Fruit fly (Drosophila melanogaster) whole organism, embryonic: Measurements from ENCODE around the gene CG2157.

Experiments used
- ATbp ChIP-seq: fragments of 200-800 bp; sonication (Bioruptor generic); optimal IDR thresholded peaks from 2 replicates; lab custom pipeline; 2017; ENCODE audit warnings: missing biosample characterization, mild to moderate bottlenecking, missing genetic modification characterization, missing genetic modification reagents
- Antp ChIP-seq: fragments of 200-800 bp; sonication (Bioruptor generic); optimal IDR thresholded peaks from 3 replicates; lab custom pipeline; 2016; ENCODE audit warnings: missing biosample characterization, missing genetic modification characterization
- Blimp-1 ChIP-seq: fragments of 200-800 bp; sonication (Bioruptor generic); optimal IDR thresholded peaks from 3 replicates; lab custom pipeline; 2018; ENCODE audit warnings: missing biosample characterization, missing genetic modification characterization, mild to moderate bottlenecking, moderate library complexity, missing genetic modification reagents
- BtbVII ChIP-seq: fragments of 200-800 bp; sonication (Bioruptor generic); optimal IDR thresholded peaks from 3 replicates; lab custom pipeline; 2017; ENCODE audit warnings: missing biosample characterization, mild to moderate bottlenecking, missing genetic modification characterization
- CG1024 ChIP-seq: fragments of 200-800 bp; sonication (Bioruptor generic); IDR thresholded peaks from 2 replicates; pipeline ENCODE4 v1.3.6; 2022; ENCODE audit warnings: missing biosample characterization, missing genetic modification characterization
- CG12104 ChIP-seq: fragments of 200-800 bp; sonication (Bioruptor generic); optimal IDR thresholded peaks from 3 replicates; lab custom pipeline; 2016; ENCODE audit warnings: missing biosample characterization, missing genetic modification characterization
- CG12744 ChIP-seq: fragments of 200-800 bp; sonication (Bioruptor generic); optimal IDR thresholded peaks from 2 replicates; lab custom pipeline; 2016; ENCODE audit warnings: missing biosample characterization, missing genetic modification characterization
- CG13624 ChIP-seq: fragments of 200-800 bp; sonication (Bioruptor generic); optimal IDR thresholded peaks from 2 replicates; lab custom pipeline; 2016; ENCODE audit warnings: missing biosample characterization, missing genetic modification characterization
- CG14441 ChIP-seq: fragments of 200-800 bp; sonication (Bioruptor generic); IDR thresholded peaks from 2 replicates; pipeline ENCODE4 v1.3.6; 2022; ENCODE audit warnings: missing biosample characterization, missing genetic modification characterization
- CG14710 ChIP-seq: fragments of 200-800 bp; sonication (Bioruptor generic); optimal IDR thresholded peaks from 3 replicates; lab custom pipeline; 2019; ENCODE audit warnings: missing biosample characterization, mild to moderate bottlenecking, missing genetic modification characterization, moderate library complexity
- CG14965 ChIP-seq: fragments of 200-800 bp; sonication (Bioruptor generic); optimal IDR thresholded peaks from 2 replicates; lab custom pipeline; 2016; ENCODE audit warnings: missing biosample characterization, missing genetic modification characterization, borderline replicate concordance
- CG1602 ChIP-seq: fragments of 200-800 bp; sonication (Bioruptor generic); optimal IDR thresholded peaks from 3 replicates; lab custom pipeline; 2016; ENCODE audit warnings: missing biosample characterization, missing genetic modification characterization
- CG17361 ChIP-seq: fragments of 200-800 bp; sonication (Bioruptor generic); IDR thresholded peaks from 3 replicates; pipeline ENCODE4 v1.3.6; 2022; ENCODE audit warnings: missing biosample characterization, missing genetic modification characterization
- CG30431 ChIP-seq: fragments of 200-800 bp; sonication (Bioruptor generic); optimal IDR thresholded peaks from 2 replicates; lab custom pipeline; 2017; ENCODE audit warnings: missing biosample characterization, missing genetic modification characterization
- CG32767 ChIP-seq: fragments of 200-800 bp; sonication (Bioruptor generic); IDR thresholded peaks from 2 replicates; pipeline ENCODE4 v1.3.6; 2022; ENCODE audit warnings: missing biosample characterization, missing genetic modification characterization
- CG32772 ChIP-seq: fragments of 200-800 bp; sonication (Bioruptor generic); IDR thresholded peaks from 2 replicates; pipeline ENCODE4 v1.3.6; 2022; ENCODE audit warnings: missing biosample characterization, missing genetic modification characterization
- CG33213 ChIP-seq: fragments of 200-800 bp; sonication (Bioruptor generic); optimal IDR thresholded peaks from 3 replicates; lab custom pipeline; 2016; ENCODE audit warnings: missing biosample characterization, missing genetic modification characterization
- CG3407 ChIP-seq: fragments of 200-800 bp; sonication (Bioruptor generic); optimal IDR thresholded peaks from 2 replicates; lab custom pipeline; 2018; ENCODE audit warnings: missing biosample characterization, mild to moderate bottlenecking, missing genetic modification characterization
- CG4328 ChIP-seq: fragments of 200-800 bp; sonication (Bioruptor generic); optimal IDR thresholded peaks from 3 replicates; lab custom pipeline; 2017; ENCODE audit warnings: missing biosample characterization, missing genetic modification reagents, missing genetic modification characterization
- CG6813 ChIP-seq: fragments of 200-800 bp; sonication (Bioruptor generic); optimal IDR thresholded peaks from 2 replicates; lab custom pipeline; 2017; ENCODE audit warnings: missing biosample characterization, missing genetic modification characterization, mild to moderate bottlenecking, moderate library complexity, missing genetic modification reagents
- CG9817 ChIP-seq: fragments of 200-800 bp; sonication (Bioruptor generic); optimal IDR thresholded peaks from 2 replicates; lab custom pipeline; 2018; ENCODE audit warnings: missing biosample characterization, mild to moderate bottlenecking, missing genetic modification characterization, moderate library complexity
- CTCF ChIP-seq: fragments of 200-800 bp; sonication (Bioruptor generic); optimal IDR thresholded peaks from 2 replicates; lab custom pipeline; 2017; ENCODE audit warnings: missing biosample characterization, mild to moderate bottlenecking, missing genetic modification characterization, moderate library complexity
- Dbx ChIP-seq: fragments of 200-800 bp; sonication (Bioruptor generic); IDR thresholded peaks from 3 replicates; pipeline ENCODE4 v1.3.6; 2022; ENCODE audit warnings: missing biosample characterization, missing genetic modification characterization
- Dek ChIP-seq: fragments of 200-800 bp; sonication (Bioruptor generic); optimal IDR thresholded peaks from 3 replicates; lab custom pipeline; 2019; ENCODE audit warnings: missing biosample characterization, mild to moderate bottlenecking, missing genetic modification characterization, moderate library complexity
- Dll ChIP-seq: fragments of 200-800 bp; sonication (Bioruptor generic); IDR thresholded peaks from 4 replicates; pipeline ENCODE4 v1.3.6; 2022; ENCODE audit warnings: missing biosample characterization, missing genetic modification characterization; ENCODE audit not compliant: partially characterized antibody
- E2f2 ChIP-seq: fragments of 200-800 bp; sonication (Bioruptor generic); IDR thresholded peaks from 2 replicates; pipeline ENCODE4 v1.3.6; 2022; ENCODE audit warnings: missing biosample characterization, missing genetic modification characterization
- Gug ChIP-seq: fragments of 200-800 bp; sonication (Bioruptor generic); IDR thresholded peaks from 4 replicates; pipeline ENCODE4 v1.3.6; 2022; ENCODE audit warnings: missing biosample characterization, missing genetic modification characterization
- Hmx ChIP-seq: fragments of 200-800 bp; sonication (Bioruptor generic); optimal IDR thresholded peaks from 2 replicates; lab custom pipeline; 2016; ENCODE audit warnings: missing biosample characterization, missing genetic modification characterization
- Hr3 ChIP-seq: fragments of 200-800 bp; sonication (Bioruptor generic); optimal IDR thresholded peaks from 3 replicates; lab custom pipeline; 2016; ENCODE audit warnings: missing biosample characterization, missing genetic modification characterization
- PHDP ChIP-seq: fragments of 200-800 bp; sonication (Bioruptor generic); optimal IDR thresholded peaks from 3 replicates; lab custom pipeline; 2018; ENCODE audit warnings: missing biosample characterization, mild to moderate bottlenecking, missing genetic modification characterization, moderate library complexity
- Ssrp ChIP-seq: fragments of 200-800 bp; sonication (Bioruptor generic); optimal IDR thresholded peaks from 2 replicates; lab custom pipeline; 2018; ENCODE audit warnings: missing biosample characterization, mild to moderate bottlenecking, missing genetic modification characterization, moderate library complexity
- Xrp1 ChIP-seq: fragments of 200-800 bp; sonication (Bioruptor generic); IDR thresholded peaks from 2 replicates; pipeline ENCODE4 v1.3.6; 2022; ENCODE audit warnings: missing biosample characterization, missing genetic modification characterization
- cad ChIP-seq: fragments of >200 bp; optimal IDR thresholded peaks from 2 replicates; lab custom pipeline; 2017; ENCODE audit warnings: missing biosample characterization, missing genetic modification characterization
- caup ChIP-seq: fragments of 200-800 bp; sonication (Bioruptor generic); optimal IDR thresholded peaks from 3 replicates; lab custom pipeline; 2017; ENCODE audit warnings: missing biosample characterization, mild to moderate bottlenecking, missing genetic modification characterization, moderate library complexity; ENCODE audit not compliant: severe bottlenecking
- cg ChIP-seq: fragments of 200-800 bp; sonication (Bioruptor generic); optimal IDR thresholded peaks from 3 replicates; lab custom pipeline; 2019; ENCODE audit warnings: missing biosample characterization, mild to moderate bottlenecking, missing genetic modification characterization, moderate library complexity
- chif ChIP-seq, 2 experiments: fragments of 200-800 bp; sonication (Bioruptor generic); optimal IDR thresholded peaks; 3 replicates each; lab custom pipeline; 2016; ENCODE audit warnings: missing biosample characterization in 2 of 2, missing genetic modification characterization in 2 of 2
- disco-r ChIP-seq: fragments of 200-800 bp; sonication (Bioruptor generic); optimal IDR thresholded peaks from 2 replicates; lab custom pipeline; 2016; ENCODE audit warnings: missing biosample characterization, missing genetic modification characterization
- inv ChIP-seq: fragments of 200-800 bp; sonication (Bioruptor generic); IDR thresholded peaks from 2 replicates; pipeline ENCODE4 v1.3.6; 2022; ENCODE audit warnings: missing biosample characterization, missing genetic modification characterization; ENCODE audit not compliant: partially characterized antibody
- lab ChIP-seq: fragments of 200-800 bp; sonication (Bioruptor generic); optimal IDR thresholded peaks from 3 replicates; lab custom pipeline; 2017; ENCODE audit warnings: missing biosample characterization, missing genetic modification characterization, mild to moderate bottlenecking, moderate library complexity, missing genetic modification reagents
- lmd ChIP-seq: fragments of 200-800 bp; sonication (Bioruptor generic); IDR thresholded peaks from 2 replicates; pipeline ENCODE4 v1.3.6; 2022; ENCODE audit warnings: missing biosample characterization, missing genetic modification characterization
- lov ChIP-seq, 2 experiments: fragments of 200-800 bp in 1 of 2; fragments of >200 bp in 1 of 2; sonication (Bioruptor generic) in 1 of 2; IDR thresholded peaks in 1 of 2; optimal IDR thresholded peaks in 1 of 2; 2 replicates in 1 of 2; 3 replicates in 1 of 2; pipeline versions ENCODE4 v1.3.6 to Lab custom; 2017 to 2022; ENCODE audit warnings: missing biosample characterization in 1 of 2, missing genetic modification characterization in 1 of 2
- p53 ChIP-seq: fragments of 200-800 bp; sonication (Bioruptor generic); optimal IDR thresholded peaks from 2 replicates; lab custom pipeline; 2016; ENCODE audit warnings: missing biosample characterization, missing genetic modification characterization
- pb ChIP-seq: fragments of 200-800 bp; sonication (Bioruptor generic); optimal IDR thresholded peaks from 3 replicates; lab custom pipeline; 2016; ENCODE audit warnings: missing biosample characterization, missing genetic modification characterization
- psq ChIP-seq: fragments of 200-800 bp; sonication (Bioruptor generic); optimal IDR thresholded peaks from 2 replicates; lab custom pipeline; 2017; ENCODE audit warnings: missing biosample characterization, missing genetic modification characterization
- ranshi ChIP-seq: fragments of 200-800 bp; sonication (Bioruptor generic); IDR thresholded peaks from 2 replicates; pipeline ENCODE4 v1.3.6; 2022; ENCODE audit warnings: missing biosample characterization, missing genetic modification characterization
- repo ChIP-seq: fragments of 200-800 bp; sonication (Bioruptor generic); optimal IDR thresholded peaks from 2 replicates; lab custom pipeline; 2016; ENCODE audit warnings: missing biosample characterization, missing genetic modification characterization
- sens ChIP-seq: fragments of 200-800 bp; sonication (Bioruptor generic); peaks from one replicate; lab custom pipeline; 2016; ENCODE audit warnings: missing biosample characterization, missing genetic modification characterization
- sug ChIP-seq: fragments of 200-800 bp; optimal IDR thresholded peaks from 2 replicates; lab custom pipeline; 2019; ENCODE audit warnings: missing biosample characterization, mild to moderate bottlenecking, missing genetic modification characterization, moderate library complexity
- tin ChIP-seq: fragments of 200-800 bp; sonication (Bioruptor generic); optimal IDR thresholded peaks from 3 replicates; lab custom pipeline; 2016; ENCODE audit warnings: missing biosample characterization, missing genetic modification characterization
- tio ChIP-seq: fragments of 200-800 bp; sonication (Bioruptor generic); optimal IDR thresholded peaks from 2 replicates; lab custom pipeline; 2017; ENCODE audit warnings: missing biosample characterization, missing genetic modification characterization, inconsistent platforms
- trh ChIP-seq: fragments of 200-800 bp; sonication (Bioruptor generic); optimal IDR thresholded peaks from 2 replicates; lab custom pipeline; 2016; ENCODE audit warnings: missing biosample characterization, missing genetic modification characterization

The CG2157 gene

dm6 chrX:10832369-10832768 is 36.7 kb upstream of the CG2157 start (continued):
- no peak for TF ChIP-seq lov (optimal IDR thresholded peaks at IDR 0.05; lab: Kevin White, UChicago)
- no peak for TF ChIP-seq lov (GFP tag; IDR thresholded peaks at IDR 0.05; lab: Robert Waterston, UW)
- TF ChIP-seq CG17361: peak; percentile 68
- peak; percentile 75 for TF ChIP-seq CG14441 (GFP tag; lab: Robert Waterston, UW)
- TF ChIP-seq CG12744 (GFP tag; lab: Kevin White, UChicago): peak; percentile 46
- no peak for TF ChIP-seq Xrp1 (GFP tag; lab: Robert Waterston, UW)
- TF ChIP-seq ATbp: peak; percentile 6
- TF ChIP-seq caup: peak; percentile 66
- peak; percentile 32 for TF ChIP-seq p53 (GFP tag; lab: Kevin White, UChicago)
- TF ChIP-seq PHDP (tag; lab: Kevin White, UChicago): peak; percentile 51
- no peak for TF ChIP-seq CG32767 (GFP tag; lab: Robert Waterston, UW)
- TF ChIP-seq CG14710 (tag; lab: Kevin White, UChicago): peak; percentile 46
- TF ChIP-seq lab (GFP tag; lab: Kevin White, UChicago): peak; percentile 29
- peak; percentile 22 for TF ChIP-seq BtbVII (GFP tag; lab: Kevin White, UChicago)
- TF ChIP-seq CG30431 (GFP tag; lab: Kevin White, UChicago): peak; percentile 35
- TF ChIP-seq ranshi: peak; percentile 49; the same call in 1 of the 2 replicates
- TF ChIP-seq Antp (GFP tag; lab: Kevin White, UChicago): peak; percentile 63
- TF ChIP-seq Gug: peak; percentile 64; the same call in 2 of the 4 replicates
- TF ChIP-seq CG6813 (GFP tag; lab: Kevin White, UChicago): peak; percentile 25
- TF ChIP-seq CG1024 (GFP tag; lab: Robert Waterston, UW): peak; percentile 65
- TF ChIP-seq Hmx: no peak
- TF ChIP-seq sug (tag; lab: Kevin White, UChicago): peak; percentile 59
- TF ChIP-seq repo (GFP tag; lab: Kevin White, UChicago): peak; percentile 37
- no peak for TF ChIP-seq psq (GFP tag; lab: Kevin White, UChicago)
- peak; percentile 70 for TF ChIP-seq Hr3 (GFP tag; lab: Kevin White, UChicago)
- TF ChIP-seq tio (GFP tag; lab: Kevin White, UChicago): peak; percentile 9
- TF ChIP-seq CG12104 (GFP tag; lab: Kevin White, UChicago): no peak
- peak; percentile 18 for TF ChIP-seq pb
- TF ChIP-seq CG14965: no peak
- peak; percentile 50 for TF ChIP-seq trh (GFP tag; lab: Kevin White, UChicago)
- TF ChIP-seq inv (GFP tag; lab: Robert Waterston, UW): no peak
- no peak for TF ChIP-seq cg
- TF ChIP-seq CG32772 (GFP tag; lab: Robert Waterston, UW): peak; percentile 51
- peak; percentile 33 for TF ChIP-seq CG4328 (GFP tag; lab: Kevin White, UChicago)
- TF ChIP-seq Dek: peak; percentile 54
- TF ChIP-seq chif (GFP tag; optimal IDR thresholded peaks at IDR 0.05; lab: Kevin White, UChicago): peak; percentile 21 to 74
- peak; percentile 68 for TF ChIP-seq tin (GFP tag; lab: Kevin White, UChicago)
- peak; percentile 79 for TF ChIP-seq CG9817 (tag; lab: Kevin White, UChicago)
- TF ChIP-seq CG13624 (GFP tag; lab: Kevin White, UChicago): peak; percentile 52
- TF ChIP-seq disco-r: no peak
- peak; percentile 20 for TF ChIP-seq Blimp-1 (GFP tag; lab: Kevin White, UChicago)
- TF ChIP-seq CG1602 (GFP tag; lab: Kevin White, UChicago): peak; percentile 61
- TF ChIP-seq E2f2 (GFP tag; lab: Robert Waterston, UW): peak; percentile 35; the same call in 1 of the 2 replicates
- no peak for TF ChIP-seq cad (GFP tag; lab: Kevin White, UChicago)
- no peak for TF ChIP-seq Dll
- TF ChIP-seq Ssrp: peak; percentile 41
- TF ChIP-seq CTCF (GFP tag; lab: Kevin White, UChicago): peak; percentile 99
- TF ChIP-seq CG3407 (GFP tag; lab: Kevin White, UChicago): peak; percentile 34
- peak; percentile 68; the same call in 1 of the 2 replicates for TF ChIP-seq lmd (GFP tag; lab: Robert Waterston, UW)
- peak; percentile 83 for TF ChIP-seq sens (GFP tag; lab: Kevin White, UChicago)
- peak; percentile 77 for TF ChIP-seq CG33213 (GFP tag; lab: Kevin White, UChicago)
- peak; percentile 74 for TF ChIP-seq Dbx (GFP tag; lab: Robert Waterston, UW)
